Worm (Caenorhabditis elegans): Measurements from ENCODE around the gene pals-26.

DNA sequence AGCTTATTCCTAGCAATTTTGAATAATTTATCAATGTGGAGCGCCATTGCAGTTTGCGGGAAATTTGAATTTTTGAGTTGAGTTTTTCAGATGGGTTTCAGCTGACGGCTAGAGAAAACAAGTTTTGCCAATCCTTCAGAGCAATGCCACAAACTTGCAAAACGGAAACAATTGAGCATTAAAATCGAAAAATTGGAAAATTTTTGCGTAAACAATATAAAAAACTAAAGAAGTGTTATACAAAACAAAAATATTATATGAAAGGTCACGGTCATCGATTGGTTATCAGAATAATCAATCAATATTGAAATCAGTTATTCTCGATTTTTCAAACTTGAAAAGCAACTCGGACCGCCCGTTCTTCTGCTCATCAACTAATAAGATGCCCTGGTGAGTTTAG lies 26.2 kb downstream of the pals-26 start, which contains the start of gene R07E5.15:
- no peak for TF ChIP-seq snpc-1.1 (tag; optimal IDR thresholded peaks at IDR 0.05; ENCODE audit: insufficient read depth)
- no peak for TF ChIP-seq snpc-4 (GFP tag; optimal IDR thresholded peaks at IDR 0.05)
- TF ChIP-seq snpc-4 (tag; optimal IDR thresholded peaks at IDR 0.05), result no peak
- no peak for TF ChIP-seq ztf-25 (GFP tag; IDR thresholded peaks at IDR 0.05)
- TF ChIP-seq dpff-1 (tag; optimal IDR thresholded peaks at IDR 0.05), result no peak
- no peak for TF ChIP-seq K11D2.4 (GFP tag; IDR thresholded peaks at IDR 0.05)
- no peak for TF ChIP-seq let-526 (GFP tag; IDR thresholded peaks at IDR 0.05)
- TF ChIP-seq efl-1 (GFP tag; optimal IDR thresholded peaks at IDR 0.05), result no peak
- TF ChIP-seq unc-130 (GFP tag; optimal IDR thresholded peaks at IDR 0.05), result no peak
- no peak for TF ChIP-seq nhr-120 (GFP tag; IDR thresholded peaks at IDR 0.05)

Data from whole organism, young adult.